Fruit fly (Drosophila melanogaster) whole organism: ENCODE data around the gene CG7573.

ENCODE experiments used
- CG8478 ChIP-seq: fragments of >200 bp; optimal IDR thresholded peaks from 2 replicates; lab custom pipeline; 2018; ENCODE audit warnings: inconsistent platforms
- Dll ChIP-seq: fragments of >200 bp; optimal IDR thresholded peaks from 2 replicates; lab custom pipeline; 2017
- EcR ChIP-seq, 2 experiments: fragments of >200 bp; optimal IDR thresholded peaks; 2 replicates each; lab custom pipeline; 2017; ENCODE audit warnings: missing biosample characterization in 2 of 2, missing genetic modification characterization in 2 of 2, missing genetic modification reagents in 2 of 2
- pan ChIP-seq: fragments of >200 bp; optimal IDR thresholded peaks from 2 replicates; lab custom pipeline; 2017
- psq ChIP-seq: fragments of >200 bp; optimal IDR thresholded peaks from 2 replicates; lab custom pipeline; 2017
- usp ChIP-seq: fragments of >200 bp; optimal IDR thresholded peaks from 2 replicates; lab custom pipeline; 2017; ENCODE audit warnings: missing biosample characterization, missing genetic modification characterization, mixed read lengths

The CG7573 gene

DNA sequence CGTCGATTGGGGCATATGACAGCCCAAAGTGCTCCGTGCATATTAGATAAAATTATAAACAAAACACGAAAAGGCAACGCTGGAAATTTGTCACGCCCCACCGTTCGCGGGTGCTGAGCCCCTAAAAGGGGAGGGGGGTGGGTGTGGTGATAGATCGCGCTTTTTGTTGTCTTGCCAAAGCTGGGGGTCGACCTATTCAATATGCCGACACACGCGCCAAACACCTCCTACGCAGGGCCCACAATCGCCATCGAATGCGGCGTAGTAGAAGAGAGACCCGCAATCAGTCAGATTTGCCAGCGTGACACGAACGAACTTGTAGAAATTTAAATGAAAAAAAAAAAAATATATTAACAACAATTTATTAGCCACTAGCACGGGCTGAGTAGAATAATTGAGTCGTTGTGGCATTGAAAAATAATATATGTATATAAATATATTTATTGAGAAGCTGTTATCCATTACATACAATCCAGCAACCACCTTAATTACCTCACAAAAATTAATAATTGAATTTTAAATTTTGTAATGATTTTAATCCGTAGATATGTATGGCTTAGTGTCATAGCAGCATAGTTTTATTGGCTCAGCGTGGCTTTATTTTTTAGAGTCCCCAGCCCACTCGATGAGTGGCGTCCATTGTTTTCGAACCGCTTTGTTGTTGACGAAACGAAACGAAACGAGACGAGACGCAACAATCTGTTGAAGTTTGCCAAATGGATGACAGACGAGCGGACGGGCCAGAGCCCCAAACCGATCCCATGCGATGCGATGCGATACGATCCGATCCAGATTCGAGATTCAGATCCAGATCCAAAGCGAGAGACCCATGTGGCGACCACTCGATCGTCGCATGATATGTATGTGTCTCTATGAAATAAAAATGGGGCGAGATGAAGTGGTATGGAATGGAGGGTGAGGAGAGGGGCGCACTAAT lies 37.7 kb downstream of the CG7573 start:
- TF ChIP-seq usp: no peak
- TF ChIP-seq psq: no peak
- TF ChIP-seq Dll (lab: Kevin White, UChicago): no peak
- TF ChIP-seq pan (lab: Kevin White, UChicago): no peak
- TF ChIP-seq CG8478 (lab: Kevin White, UChicago): no peak
- TF ChIP-seq EcR (GFP tag; optimal IDR thresholded peaks at IDR 0.05; lab: Kevin White, UChicago): no peak

DNA sequence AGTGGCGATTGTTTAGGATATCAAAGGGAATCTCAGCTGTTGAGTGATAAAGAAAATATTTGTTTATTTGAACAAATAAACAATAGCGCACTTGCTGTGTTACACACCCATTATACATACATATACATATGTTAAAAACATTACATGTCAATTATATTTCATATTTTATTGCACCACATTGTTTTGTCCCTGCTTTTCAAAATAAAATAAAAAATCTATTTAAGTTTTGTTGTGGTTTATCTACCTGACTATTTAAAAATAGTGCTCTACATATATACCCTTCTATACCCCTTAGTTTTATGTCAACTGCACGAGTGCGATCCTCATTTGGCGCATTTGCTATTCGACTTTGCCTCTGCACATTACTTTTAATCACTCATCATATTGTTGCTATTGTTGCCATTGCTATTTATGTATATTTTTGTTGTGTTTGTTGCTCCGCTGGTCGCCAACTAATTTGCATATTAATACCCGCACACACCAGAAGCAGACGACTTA lies 38.4 kb downstream of the CG7573 start:
- TF ChIP-seq EcR (GFP tag; optimal IDR thresholded peaks at IDR 0.05; lab: Kevin White, UChicago): no peak
- no peak for TF ChIP-seq CG8478 (lab: Kevin White, UChicago)
- no peak for TF ChIP-seq pan (lab: Kevin White, UChicago)
- no peak for TF ChIP-seq Dll (lab: Kevin White, UChicago)
- TF ChIP-seq usp: no peak
- no peak for TF ChIP-seq psq

DNA sequence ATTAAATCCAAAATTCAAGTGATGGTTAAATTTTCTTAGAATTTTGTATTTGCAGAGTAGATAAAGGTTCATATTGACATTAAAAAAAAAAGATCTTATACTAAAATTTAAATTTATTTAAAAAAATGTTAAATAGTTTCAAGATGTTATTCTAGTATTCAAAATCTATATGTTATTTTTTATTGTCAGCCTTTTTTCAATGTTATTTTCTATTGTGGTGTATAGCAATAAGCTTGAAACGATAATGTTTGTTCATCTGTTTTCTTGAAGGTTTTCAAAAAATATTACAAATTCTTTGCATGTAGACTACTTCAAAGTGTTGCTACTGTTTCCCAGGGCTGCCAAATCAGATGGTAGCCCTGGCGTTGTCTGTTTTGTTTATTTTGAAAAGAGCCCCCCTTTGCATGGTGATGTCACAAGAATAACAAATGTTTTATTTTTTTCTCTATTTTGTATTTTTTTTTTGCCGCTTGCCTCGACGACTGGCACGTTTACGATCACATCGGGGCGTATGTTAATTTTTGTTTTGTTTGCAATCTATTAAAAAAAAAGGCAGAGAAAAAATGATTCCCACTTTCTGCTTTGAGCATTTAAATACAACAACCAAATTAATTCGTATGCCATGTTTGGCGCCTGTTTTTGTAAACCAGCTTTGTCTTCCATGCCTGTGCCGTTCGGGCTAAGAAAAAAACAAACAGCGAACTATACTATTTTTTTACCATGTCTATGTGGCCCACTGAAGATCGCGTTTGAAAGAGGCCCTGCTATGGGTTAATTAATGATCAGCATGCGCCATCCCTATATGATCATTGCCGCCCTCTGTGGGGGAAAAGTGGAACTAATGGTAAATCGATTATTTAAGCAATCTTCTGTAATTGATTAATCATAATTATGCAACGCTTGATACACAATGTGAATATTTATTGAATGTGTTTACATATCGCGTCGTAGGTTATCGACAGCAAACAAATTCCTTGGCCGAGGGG lies 39.4 kb downstream of the CG7573 start:
- TF ChIP-seq pan (lab: Kevin White, UChicago) (no peak), psq (no peak), EcR (GFP tag; optimal IDR thresholded peaks at IDR 0.05; lab: Kevin White, UChicago) (no peak), CG8478 (lab: Kevin White, UChicago) (no peak), Dll (lab: Kevin White, UChicago) (no peak), usp (no peak)

DNA sequence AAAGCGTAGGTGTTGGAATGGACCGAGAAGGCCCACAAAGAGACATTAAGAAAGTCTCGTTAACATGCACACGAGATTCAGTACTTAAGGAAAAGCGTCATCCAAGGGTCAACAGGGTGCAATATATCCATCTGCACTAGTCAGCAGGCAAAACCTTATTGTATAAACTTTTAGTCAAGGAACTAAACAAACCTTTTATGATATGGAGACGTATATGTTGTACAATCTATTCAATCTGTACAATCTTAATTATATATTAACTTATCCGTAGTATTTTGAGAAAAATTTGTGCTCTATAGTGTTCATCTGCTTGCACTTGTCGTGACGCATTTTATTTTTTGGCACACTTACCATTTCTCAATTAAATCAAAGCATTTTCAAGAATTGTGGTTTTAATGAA lies 40.2 kb downstream of the CG7573 start:
- no peak for TF ChIP-seq CG8478 (lab: Kevin White, UChicago)
- TF ChIP-seq EcR (GFP tag; optimal IDR thresholded peaks at IDR 0.05; lab: Kevin White, UChicago): no peak
- TF ChIP-seq pan (lab: Kevin White, UChicago): no peak

dm6 chr3L:11353002-11353401 lies 41.5 kb downstream of the CG7573 start:
- TF ChIP-seq psq (no peak), usp (no peak), EcR (GFP tag; optimal IDR thresholded peaks at IDR 0.05; lab: Kevin White, UChicago) (no peak), CG8478 (lab: Kevin White, UChicago) (no peak), pan (lab: Kevin White, UChicago) (no peak), Dll (lab: Kevin White, UChicago) (no peak)

dm6 chr3L:11354298-11354757 lies 42.8 kb downstream of the CG7573 start:
- TF ChIP-seq psq: no peak
- peak in 1 of 2 experiments; percentile 9 for TF ChIP-seq EcR (GFP tag; optimal IDR thresholded peaks at IDR 0.05; lab: Kevin White, UChicago)
- no peak for TF ChIP-seq CG8478 (lab: Kevin White, UChicago)
- no peak for TF ChIP-seq pan (lab: Kevin White, UChicago)

dm6 chr3L:11355429-11356327 lies 44.1 kb downstream of the CG7573 start:
- TF ChIP-seq CG8478 (lab: Kevin White, UChicago) (no peak), psq (no peak), usp (no peak), Dll (lab: Kevin White, UChicago) (no peak), pan (lab: Kevin White, UChicago) (no peak), EcR (GFP tag; optimal IDR thresholded peaks at IDR 0.05; lab: Kevin White, UChicago) (no peak)

dm6 chr3L:11357059-11357458 lies 45.5 kb downstream of the CG7573 start:
- TF ChIP-seq CG8478 (lab: Kevin White, UChicago): no peak
- no peak for TF ChIP-seq Dll (lab: Kevin White, UChicago)
- no peak for TF ChIP-seq usp
- no peak for TF ChIP-seq psq
- no peak for TF ChIP-seq EcR (GFP tag; optimal IDR thresholded peaks at IDR 0.05; lab: Kevin White, UChicago)
- TF ChIP-seq pan (lab: Kevin White, UChicago): no peak

DNA sequence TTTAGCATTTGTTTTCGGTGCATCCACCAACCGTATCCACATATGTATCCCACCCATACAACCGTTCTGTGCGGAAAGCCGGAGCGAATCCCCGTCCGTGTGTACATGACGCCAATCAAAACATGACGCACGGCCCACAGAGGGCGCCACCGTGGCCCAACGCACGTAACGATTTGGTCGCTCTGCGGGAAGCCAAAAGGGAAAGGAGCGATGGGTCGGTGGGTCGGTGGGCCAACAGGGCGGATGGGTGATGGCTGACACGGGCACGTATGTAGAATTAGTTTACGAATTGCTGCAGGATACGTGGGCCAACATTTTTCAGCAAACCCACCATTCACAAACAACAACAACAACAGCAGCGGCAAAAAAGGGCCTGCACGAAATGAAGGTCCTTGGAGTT lies 47.2 kb downstream of the CG7573 start:
- TF ChIP-seq Dll (lab: Kevin White, UChicago) (no peak), CG8478 (lab: Kevin White, UChicago) (no peak), EcR (GFP tag; optimal IDR thresholded peaks at IDR 0.05; lab: Kevin White, UChicago) (no peak), usp (no peak), pan (lab: Kevin White, UChicago) (no peak), psq (no peak)

dm6 chr3L:11359596-11359995 lies 48.0 kb downstream of the CG7573 start:
- no peak for TF ChIP-seq usp
- TF ChIP-seq psq: no peak
- TF ChIP-seq CG8478 (lab: Kevin White, UChicago): no peak
- TF ChIP-seq Dll (lab: Kevin White, UChicago): no peak
- no peak for TF ChIP-seq EcR (GFP tag; optimal IDR thresholded peaks at IDR 0.05; lab: Kevin White, UChicago)
- TF ChIP-seq pan (lab: Kevin White, UChicago): no peak
